Fruit fly (Drosophila melanogaster) whole organism: ENCODE results near the gene Reg-2.

ENCODE experiments used
- CG8478 ChIP-seq: fragments of >200 bp; optimal IDR thresholded peaks from 2 replicates; lab custom pipeline; 2018; ENCODE audit warnings: inconsistent platforms
- EcR ChIP-seq, 2 experiments: fragments of >200 bp; optimal IDR thresholded peaks; 2 replicates each; lab custom pipeline; 2017; ENCODE audit warnings: missing biosample characterization in 2 of 2, missing genetic modification characterization in 2 of 2, missing genetic modification reagents in 2 of 2
- pan ChIP-seq: fragments of >200 bp; optimal IDR thresholded peaks from 2 replicates; lab custom pipeline; 2017
- psq ChIP-seq: fragments of >200 bp; optimal IDR thresholded peaks from 2 replicates; lab custom pipeline; 2017
- usp ChIP-seq: fragments of >200 bp; optimal IDR thresholded peaks from 2 replicates; lab custom pipeline; 2017; ENCODE audit warnings: missing biosample characterization, missing genetic modification characterization, mixed read lengths

DNA sequence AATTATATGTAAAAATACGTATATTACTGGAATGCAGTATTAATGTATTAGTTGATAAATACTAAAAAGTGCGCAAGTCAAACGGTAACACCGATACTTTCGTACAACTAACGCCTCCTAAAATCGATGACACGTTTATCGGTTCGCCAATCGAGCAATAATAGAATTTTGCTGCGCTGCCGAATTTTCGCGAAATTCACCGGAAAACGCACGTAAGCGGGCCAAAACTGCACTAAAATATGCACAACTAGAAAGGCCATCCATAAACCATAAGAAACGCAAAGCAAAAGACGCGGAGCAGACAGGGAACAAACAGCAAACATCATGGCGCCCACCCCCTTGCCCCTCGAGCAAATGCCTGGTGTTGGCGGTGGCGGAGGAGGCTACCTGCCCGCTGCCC is 13.3 kb downstream of the Reg-2 start, which contains the start of gene MED14:
- TF ChIP-seq usp (GFP tag; lab: Kevin White, UChicago) (no peak), pan (lab: Kevin White, UChicago) (no peak), CG8478 (lab: Kevin White, UChicago) (no peak), psq (lab: Kevin White, UChicago) (no peak), EcR (GFP tag; optimal IDR thresholded peaks at IDR 0.05; lab: Kevin White, UChicago) (no peak)
